Fruit fly (Drosophila melanogaster) whole organism, embryonic: ENCODE measurements around the gene CG3014.

Source experiments
- Bdp1 ChIP-seq: fragments of 200-800 bp; sonication (Bioruptor generic); optimal IDR thresholded peaks from 3 replicates; lab custom pipeline; 2016; ENCODE audit warnings: missing biosample characterization, missing genetic modification characterization
- CG10565 ChIP-seq: fragments of 200-800 bp; sonication (Bioruptor generic); optimal IDR thresholded peaks from 3 replicates; lab custom pipeline; 2016; ENCODE audit warnings: missing biosample characterization, mild to moderate bottlenecking, missing genetic modification characterization
- CG11093 ChIP-seq: fragments of 200-800 bp; sonication (Bioruptor generic); IDR thresholded peaks from 3 replicates; pipeline ENCODE4 v1.3.6; 2022; ENCODE audit warnings: missing biosample characterization, missing genetic modification characterization
- CG13296 ChIP-seq: fragments of 200-800 bp; sonication (Bioruptor generic); optimal IDR thresholded peaks from 3 replicates; lab custom pipeline; 2018; ENCODE audit warnings: missing biosample characterization, mild to moderate bottlenecking, missing genetic modification characterization
- CG13775 ChIP-seq: fragments of 200-800 bp; sonication (Bioruptor generic); optimal IDR thresholded peaks from 3 replicates; lab custom pipeline; 2017; ENCODE audit warnings: missing biosample characterization, mild to moderate bottlenecking, missing genetic modification characterization
- CG14014 ChIP-seq: fragments of 200-800 bp; sonication (Bioruptor generic); IDR thresholded peaks from 2 replicates; pipeline ENCODE4 v1.3.6; 2022; ENCODE audit warnings: missing biosample characterization, missing genetic modification characterization
- CG14441 ChIP-seq: fragments of 200-800 bp; sonication (Bioruptor generic); IDR thresholded peaks from 2 replicates; pipeline ENCODE4 v1.3.6; 2022; ENCODE audit warnings: missing biosample characterization, missing genetic modification characterization
- CG15011 ChIP-seq: fragments of 200-800 bp; sonication (Bioruptor generic); optimal IDR thresholded peaks from 3 replicates; lab custom pipeline; 2018; ENCODE audit warnings: missing biosample characterization, mild to moderate bottlenecking, missing genetic modification characterization
- CG15269 ChIP-seq: fragments of 200-800 bp; sonication (Bioruptor generic); optimal IDR thresholded peaks from 2 replicates; lab custom pipeline; 2018; ENCODE audit warnings: missing biosample characterization, mild to moderate bottlenecking, missing genetic modification characterization, moderate library complexity
- CG17186 ChIP-seq: fragments of 200-800 bp; sonication (Bioruptor generic); optimal IDR thresholded peaks from 3 replicates; lab custom pipeline; 2017; ENCODE audit warnings: missing biosample characterization, missing genetic modification reagents, missing genetic modification characterization
- CG17612 ChIP-seq: fragments of 200-800 bp; sonication (Bioruptor generic); IDR thresholded peaks from 2 replicates; pipeline ENCODE4 v1.3.6; 2022; ENCODE audit warnings: missing biosample characterization, missing genetic modification characterization
- CG18262 ChIP-seq: fragments of 200-800 bp; optimal IDR thresholded peaks from 3 replicates; lab custom pipeline; 2019; ENCODE audit warnings: missing biosample characterization, mild to moderate bottlenecking, missing genetic modification characterization, moderate library complexity
- CG18599 ChIP-seq: fragments of 200-800 bp; sonication (Bioruptor generic); optimal IDR thresholded peaks from 3 replicates; lab custom pipeline; 2017; ENCODE audit warnings: missing biosample characterization, missing genetic modification characterization, mild to moderate bottlenecking, moderate library complexity, missing genetic modification reagents
- CG2116 ChIP-seq: fragments of 200-800 bp; sonication (Bioruptor generic); optimal IDR thresholded peaks from 3 replicates; lab custom pipeline; 2018; ENCODE audit warnings: missing biosample characterization, mild to moderate bottlenecking, missing genetic modification characterization
- CG2712 ChIP-seq: fragments of 200-800 bp; optimal IDR thresholded peaks from 3 replicates; lab custom pipeline; 2019; ENCODE audit warnings: missing biosample characterization, mild to moderate bottlenecking, missing genetic modification characterization, moderate library complexity
- CG30020 ChIP-seq: fragments of 200-800 bp; optimal IDR thresholded peaks from 2 replicates; lab custom pipeline; 2019; ENCODE audit warnings: missing biosample characterization, mild to moderate bottlenecking, missing genetic modification characterization, moderate library complexity
- CG31441 ChIP-seq: fragments of 200-800 bp; sonication (Bioruptor generic); IDR thresholded peaks from 2 replicates; pipeline ENCODE4 v1.3.6; 2022; ENCODE audit warnings: missing biosample characterization, missing genetic modification characterization
- CG32767 ChIP-seq: fragments of 200-800 bp; sonication (Bioruptor generic); IDR thresholded peaks from 2 replicates; pipeline ENCODE4 v1.3.6; 2022; ENCODE audit warnings: missing biosample characterization, missing genetic modification characterization
- CG32772 ChIP-seq: fragments of 200-800 bp; sonication (Bioruptor generic); IDR thresholded peaks from 2 replicates; pipeline ENCODE4 v1.3.6; 2022; ENCODE audit warnings: missing biosample characterization, missing genetic modification characterization
- CG3281 ChIP-seq: fragments of 200-800 bp; sonication (Bioruptor generic); optimal IDR thresholded peaks from 3 replicates; lab custom pipeline; 2017; ENCODE audit warnings: missing biosample characterization, mild to moderate bottlenecking, missing genetic modification characterization
- CG3847 ChIP-seq: fragments of 200-800 bp; sonication (Bioruptor generic); IDR thresholded peaks from 2 replicates; pipeline ENCODE4 v1.3.6; 2022; ENCODE audit warnings: missing biosample characterization, missing genetic modification characterization
- CG7357 ChIP-seq: fragments of 200-800 bp; sonication (Bioruptor generic); IDR thresholded peaks from 3 replicates; pipeline ENCODE4 v1.3.6; 2022; ENCODE audit warnings: missing biosample characterization, missing genetic modification characterization
- CG7928 ChIP-seq: fragments of 200-800 bp; sonication (Bioruptor generic); optimal IDR thresholded peaks from 2 replicates; lab custom pipeline; 2017; ENCODE audit warnings: missing biosample characterization, mild to moderate bottlenecking, missing genetic modification characterization
- CoRest ChIP-seq: fragments of 200-800 bp; sonication (Bioruptor generic); optimal IDR thresholded peaks from 3 replicates; lab custom pipeline; 2018; ENCODE audit warnings: missing biosample characterization, mild to moderate bottlenecking, missing genetic modification characterization, moderate library complexity
- Fer1 ChIP-seq: fragments of 200-800 bp; sonication (Bioruptor generic); optimal IDR thresholded peaks from 2 replicates; lab custom pipeline; 2017; ENCODE audit warnings: missing biosample characterization, mild to moderate bottlenecking, missing genetic modification characterization
- HLHmδ ChIP-seq: fragments of 200-800 bp; sonication (Bioruptor generic); optimal IDR thresholded peaks from 2 replicates; lab custom pipeline; 2018; ENCODE audit warnings: missing biosample characterization, mild to moderate bottlenecking, missing genetic modification characterization, moderate library complexity
- Hand ChIP-seq: fragments of 200-800 bp; sonication (Bioruptor generic); optimal IDR thresholded peaks from 2 replicates; lab custom pipeline; 2017; ENCODE audit warnings: mild to moderate bottlenecking, missing biosample characterization, missing genetic modification reagents, missing genetic modification characterization
- HmgZ ChIP-seq: fragments of 200-800 bp; sonication (Bioruptor generic); optimal IDR thresholded peaks from 2 replicates; lab custom pipeline; 2018; ENCODE audit warnings: missing biosample characterization, mild to moderate bottlenecking, missing genetic modification characterization
- Med ChIP-seq: fragments of 200-800 bp; sonication (Bioruptor generic); peaks from one replicate; lab custom pipeline; 2016; ENCODE audit warnings: missing biosample characterization, missing genetic modification characterization, mild to moderate bottlenecking, inconsistent platforms, moderate library complexity
- Oli ChIP-seq: fragments of 200-800 bp; sonication (Bioruptor generic); optimal IDR thresholded peaks from 2 replicates; lab custom pipeline; 2018; ENCODE audit warnings: missing biosample characterization, mild to moderate bottlenecking, missing genetic modification characterization, moderate library complexity
- Sin3A ChIP-seq: fragments of >200 bp; optimal IDR thresholded peaks from 2 replicates; lab custom pipeline; 2018
- Six4 ChIP-seq: fragments of 200-800 bp; sonication (Bioruptor generic); optimal IDR thresholded peaks from 2 replicates; lab custom pipeline; 2016; ENCODE audit warnings: missing biosample characterization, missing genetic modification characterization
- Ssrp ChIP-seq: fragments of 200-800 bp; sonication (Bioruptor generic); optimal IDR thresholded peaks from 2 replicates; lab custom pipeline; 2018; ENCODE audit warnings: missing biosample characterization, mild to moderate bottlenecking, missing genetic modification characterization, moderate library complexity
- Stat92E ChIP-seq, 3 experiments: fragments of >200 bp in 2 of 3; fragments of 200-800 bp in 1 of 3; sonication (Bioruptor generic) in 1 of 3; optimal IDR thresholded peaks; 2 replicates each; lab custom pipeline; 2017 to 2019; ENCODE audit warnings: missing biosample characterization in 3 of 3, missing genetic modification characterization in 3 of 3, mild to moderate bottlenecking in 1 of 3, moderate library complexity in 1 of 3
- Usf ChIP-seq: fragments of 200-800 bp; sonication (Bioruptor generic); optimal IDR thresholded peaks from 2 replicates; lab custom pipeline; 2017; ENCODE audit warnings: missing genotype, missing biosample characterization, missing genetic modification characterization
- bigmax ChIP-seq: fragments of 200-800 bp; sonication (Bioruptor generic); optimal IDR thresholded peaks from 2 replicates; lab custom pipeline; 2018; ENCODE audit warnings: missing biosample characterization, mild to moderate bottlenecking, missing genetic modification characterization
- corto ChIP-seq: fragments of 200-800 bp; sonication (Bioruptor generic); optimal IDR thresholded peaks from 2 replicates; lab custom pipeline; 2016; ENCODE audit warnings: missing biosample characterization, mild to moderate bottlenecking, missing genetic modification characterization, moderate library complexity
- dpn ChIP-seq, 2 experiments: fragments of 200-800 bp; sonication (Bioruptor generic); optimal IDR thresholded peaks; 3 replicates each; lab custom pipeline; 2016; ENCODE audit warnings: missing biosample characterization in 2 of 2, missing genetic modification characterization in 2 of 2
- fd3F ChIP-seq: fragments of 200-800 bp; sonication (Bioruptor generic); optimal IDR thresholded peaks from 2 replicates; lab custom pipeline; 2018; ENCODE audit warnings: missing biosample characterization, mild to moderate bottlenecking, missing genetic modification characterization, moderate library complexity
- fru ChIP-seq: fragments of >200 bp; optimal IDR thresholded peaks from 2 replicates; lab custom pipeline; 2017
- gfzf ChIP-seq: fragments of 200-800 bp; sonication (Bioruptor generic); optimal IDR thresholded peaks from 2 replicates; lab custom pipeline; 2016; ENCODE audit warnings: missing biosample characterization, mild to moderate bottlenecking, missing genetic modification characterization, moderate library complexity
- gsb ChIP-seq: fragments of 200-800 bp; sonication (Bioruptor generic); IDR thresholded peaks from 2 replicates; pipeline ENCODE4 v1.3.6; 2022; ENCODE audit warnings: missing biosample characterization, missing genetic modification characterization
- her ChIP-seq: fragments of 200-800 bp; sonication (Bioruptor generic); optimal IDR thresholded peaks from 2 replicates; lab custom pipeline; 2016; ENCODE audit warnings: missing biosample characterization, missing genetic modification characterization
- knrl ChIP-seq: fragments of 200-800 bp; sonication (Bioruptor generic); IDR thresholded peaks from 3 replicates; pipeline ENCODE4 v1.3.6; 2022; ENCODE audit warnings: missing biosample characterization, missing genetic modification characterization; ENCODE audit not compliant: partially characterized antibody
- odd ChIP-seq: fragments of 200-800 bp; sonication (Bioruptor generic); optimal IDR thresholded peaks from 2 replicates; lab custom pipeline; 2017; ENCODE audit warnings: missing biosample characterization, mild to moderate bottlenecking, missing genetic modification characterization
- repo ChIP-seq: fragments of 200-800 bp; sonication (Bioruptor generic); optimal IDR thresholded peaks from 2 replicates; lab custom pipeline; 2016; ENCODE audit warnings: missing biosample characterization, missing genetic modification characterization
- sqz ChIP-seq: fragments of 200-800 bp; sonication (Bioruptor generic); optimal IDR thresholded peaks from 3 replicates; lab custom pipeline; 2018; ENCODE audit warnings: missing biosample characterization, mild to moderate bottlenecking, missing genetic modification characterization
- tio ChIP-seq: fragments of 200-800 bp; sonication (Bioruptor generic); optimal IDR thresholded peaks from 2 replicates; lab custom pipeline; 2017; ENCODE audit warnings: missing biosample characterization, missing genetic modification characterization, inconsistent platforms
- unpg ChIP-seq: fragments of 200-800 bp; sonication (Bioruptor generic); optimal IDR thresholded peaks from 3 replicates; lab custom pipeline; 2018; ENCODE audit warnings: missing biosample characterization, mild to moderate bottlenecking, missing genetic modification characterization, moderate library complexity
- wdn ChIP-seq: fragments of 200-800 bp; sonication (Bioruptor generic); IDR thresholded peaks from 2 replicates; pipeline ENCODE4 v1.3.6; 2022; ENCODE audit warnings: missing biosample characterization, missing genetic modification characterization
- yki ChIP-seq: fragments of >200 bp; optimal IDR thresholded peaks from 3 replicates; lab custom pipeline; 2018

The CG3014 gene

DNA sequence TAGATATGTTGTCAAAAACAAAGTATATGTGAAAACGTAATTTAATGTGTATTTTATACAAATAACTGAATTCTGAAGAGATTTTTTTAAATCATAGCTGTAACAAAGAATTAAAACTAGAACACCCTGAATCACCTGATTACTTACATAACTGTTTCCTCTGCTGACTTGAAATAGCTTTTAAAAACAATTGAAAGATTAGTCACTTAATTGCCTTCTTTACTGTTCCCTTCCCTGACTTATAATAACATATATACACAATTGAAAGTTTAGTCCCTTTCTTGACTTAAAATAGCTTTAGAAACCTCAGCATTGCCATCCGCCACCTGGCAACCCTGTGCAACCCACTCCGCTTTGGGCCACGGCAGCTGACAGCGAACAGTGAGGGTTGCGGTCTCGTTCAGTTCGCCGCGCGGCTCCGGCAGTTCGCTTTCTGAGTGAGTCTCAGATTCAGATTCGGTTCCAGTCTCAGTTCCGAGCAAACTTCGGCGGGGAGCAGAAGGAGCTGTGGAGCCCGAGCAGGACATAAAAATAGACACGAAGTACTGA lies 11.5 kb upstream of the CG3014 start, which contains the start of gene CG34384 (continued):
- peak; percentile 42 for TF ChIP-seq tio (GFP tag; lab: Kevin White, UChicago)
- peak; percentile 56 for TF ChIP-seq CG13775
- TF ChIP-seq dpn (GFP tag; optimal IDR thresholded peaks at IDR 0.05; lab: Kevin White, UChicago): peak; percentile 36 to 54
- TF ChIP-seq odd (GFP tag; lab: Kevin White, UChicago): peak; percentile 18
- peak; percentile 70 for TF ChIP-seq CoRest (tag; lab: Kevin White, UChicago)
- TF ChIP-seq CG17186 (GFP tag; lab: Kevin White, UChicago): no peak
- TF ChIP-seq CG7357 (GFP tag; lab: Robert Waterston, UW): no peak
- TF ChIP-seq corto (GFP tag; lab: Kevin White, UChicago): no peak
- TF ChIP-seq HmgZ (tag; lab: Kevin White, UChicago): peak; percentile 12
- 0 out of 2 replicates have a peak, but pooled peaks have one; percentile 11 for TF ChIP-seq CG14014 (GFP tag; lab: Robert Waterston, UW)
- TF ChIP-seq CG14441: peak; percentile 33; the same call in 1 of the 2 replicates
- peak; percentile 9 for TF ChIP-seq fd3F (GFP tag; lab: Kevin White, UChicago)
- TF ChIP-seq CG3847 (GFP tag; lab: Robert Waterston, UW): peak; percentile 29; the same call in 1 of the 2 replicates
- peak; percentile 39 for TF ChIP-seq Six4
- peak; percentile 67 for TF ChIP-seq Oli (tag; lab: Kevin White, UChicago)
- no peak for TF ChIP-seq Stat92E (GFP tag; optimal IDR thresholded peaks at IDR 0.05; lab: Kevin White, UChicago)
- TF ChIP-seq CG7928 (GFP tag; lab: Kevin White, UChicago): no peak
- TF ChIP-seq Fer1 (GFP tag; lab: Kevin White, UChicago): peak; percentile 79
- TF ChIP-seq CG15011 (GFP tag; lab: Kevin White, UChicago): peak; percentile 64
- peak; percentile 67 for TF ChIP-seq CG2712 (tag; lab: Kevin White, UChicago)
- no peak for TF ChIP-seq her (GFP tag; lab: Kevin White, UChicago)
- peak; percentile 13 for TF ChIP-seq Usf (GFP tag; lab: Kevin White, UChicago)
- TF ChIP-seq CG31441 (GFP tag; lab: Robert Waterston, UW): peak; percentile 68
- no peak for TF ChIP-seq gsb (GFP tag; lab: Robert Waterston, UW)
- TF ChIP-seq Hand (GFP tag; lab: Kevin White, UChicago): peak; percentile 66
- TF ChIP-seq Sin3A: no peak
- no peak for TF ChIP-seq CG32767
- TF ChIP-seq CG18599: peak; percentile 88
- TF ChIP-seq yki (lab: Kevin White, UChicago): no peak
- no peak for TF ChIP-seq repo (GFP tag; lab: Kevin White, UChicago)
- peak; percentile 48 for TF ChIP-seq CG15269
- no peak for TF ChIP-seq CG11093 (GFP tag; lab: Robert Waterston, UW)
- no peak for TF ChIP-seq CG10565
- peak; percentile 14 for TF ChIP-seq unpg (GFP tag; lab: Kevin White, UChicago)
- TF ChIP-seq CG13296 (GFP tag; lab: Kevin White, UChicago): peak; percentile 67
- TF ChIP-seq CG32772: no peak
- TF ChIP-seq gfzf (GFP tag; lab: Kevin White, UChicago): no peak
- no peak for TF ChIP-seq Bdp1 (GFP tag; lab: Kevin White, UChicago)
- peak; percentile 75 for TF ChIP-seq CG18262
- TF ChIP-seq HLHmδ (GFP tag; lab: Kevin White, UChicago): no peak
- TF ChIP-seq CG30020 (tag; lab: Kevin White, UChicago): peak; percentile 20
- TF ChIP-seq CG17612 (GFP tag; lab: Robert Waterston, UW): no peak
- peak; percentile 35 for TF ChIP-seq Ssrp
- no peak for TF ChIP-seq sqz (GFP tag; lab: Kevin White, UChicago)
- TF ChIP-seq knrl (GFP tag; lab: Robert Waterston, UW): no peak
- no peak for TF ChIP-seq fru (lab: Kevin White, UChicago)
- TF ChIP-seq Med: peak; percentile 78
- peak; percentile 23 for TF ChIP-seq CG2116 (GFP tag; lab: Kevin White, UChicago)
- no peak for TF ChIP-seq wdn (GFP tag; lab: Robert Waterston, UW)
- TF ChIP-seq CG3281 (GFP tag; lab: Kevin White, UChicago): peak; percentile 80
- TF ChIP-seq bigmax: no peak
